Fruit fly (Drosophila melanogaster): ENCODE results near the gene Usp12-46.

Gene Usp12-46

dm6 chr3R:22780135-22780534 lies 29.4 kb downstream of the Usp12-46 start (continued):
- TF ChIP-seq caup (GFP tag; optimal IDR thresholded peaks at IDR 0.05; ENCODE audit: severe bottlenecking) (peak; percentile 24), zfh1 (GFP tag; IDR thresholded peaks at IDR 0.05) (no peak), Hsf (GFP tag; optimal IDR thresholded peaks at IDR 0.05) (no peak), CG2199 (GFP tag; IDR thresholded peaks at IDR 0.05) (0 out of 3 replicates have a peak, but pooled peaks have one; percentile 26), D (optimal IDR thresholded peaks at IDR 0.05) (no peak), D (GFP tag; optimal IDR thresholded peaks at IDR 0.05) (peak; percentile 28)

DNA sequence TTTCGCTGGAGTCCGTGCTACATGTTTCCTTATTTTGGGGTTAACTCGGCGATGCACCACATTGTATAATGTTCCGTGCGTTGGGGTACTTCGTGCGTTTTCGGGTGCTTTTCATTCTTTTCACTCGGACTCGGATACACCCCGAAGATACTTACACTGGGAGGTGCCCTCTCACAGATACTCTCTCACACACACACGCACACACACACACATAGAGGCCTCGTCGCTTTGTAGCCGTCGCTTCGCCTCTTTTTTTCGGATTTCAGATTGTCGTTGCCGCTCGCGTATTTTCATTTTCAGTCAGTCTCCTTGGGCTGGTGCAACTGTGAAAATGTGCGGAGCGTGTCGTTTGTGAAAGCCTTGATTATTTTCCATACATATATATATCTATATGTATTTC lies 30.7 kb downstream of the Usp12-46 start:
- TF ChIP-seq CG12236 (GFP tag; optimal IDR thresholded peaks at IDR 0.05) (no peak), wdn (GFP tag; IDR thresholded peaks at IDR 0.05) (no peak), nerfin-2 (GFP tag; IDR thresholded peaks at IDR 0.05; ENCODE audit: partially characterized antibody) (no peak), H15 (GFP tag; IDR thresholded peaks at IDR 0.05) (no peak), CG5245 (GFP tag; optimal IDR thresholded peaks at IDR 0.05) (no peak), ase (GFP tag; IDR thresholded peaks at IDR 0.05) (no peak), Sox100B (GFP tag; optimal IDR thresholded peaks at IDR 0.05) (no peak), CG16863 (GFP tag; optimal IDR thresholded peaks at IDR 0.05) (no peak), pho (GFP tag; optimal IDR thresholded peaks at IDR 0.05) (no peak), CG17385 (GFP tag; optimal IDR thresholded peaks at IDR 0.05) (peak; percentile 29), jing (GFP tag; optimal IDR thresholded peaks at IDR 0.05) (no peak), CG11456 (GFP tag; IDR thresholded peaks at IDR 0.05) (no peak), Dip2 (GFP tag; IDR thresholded peaks at IDR 0.05) (no peak), CG12219 (GFP tag; optimal IDR thresholded peaks at IDR 0.05) (peak; percentile 28), Nf-YB (GFP tag; optimal IDR thresholded peaks at IDR 0.05) (no peak), oc (tag; optimal IDR thresholded peaks at IDR 0.05) (no peak), CG12769 (tag; optimal IDR thresholded peaks at IDR 0.05) (peak; percentile 7), Deaf1 (tag; optimal IDR thresholded peaks at IDR 0.05) (peak; percentile 97), CG7271 (tag; optimal IDR thresholded peaks at IDR 0.05) (no peak), CG7357 (GFP tag; IDR thresholded peaks at IDR 0.05) (no peak), lbe (GFP tag; optimal IDR thresholded peaks at IDR 0.05) (peak; percentile 62), PHDP (tag; optimal IDR thresholded peaks at IDR 0.05) (peak; percentile 11), odd (GFP tag; optimal IDR thresholded peaks at IDR 0.05) (peak; percentile 14), CrebB (tag; optimal IDR thresholded peaks at IDR 0.05) (peak; percentile 11), CG2199 (GFP tag; IDR thresholded peaks at IDR 0.05) (0 out of 3 replicates have a peak, but pooled peaks have one; percentile 29), dan (GFP tag; IDR thresholded peaks at IDR 0.05) (no peak), nom (GFP tag; optimal IDR thresholded peaks at IDR 0.05) (peak; percentile 49), CG11696 (GFP tag; IDR thresholded peaks at IDR 0.05) (no peak), fd102C (GFP tag; optimal IDR thresholded peaks at IDR 0.05) (no peak), sna (GFP tag; IDR thresholded peaks at IDR 0.05; ENCODE audit: partially characterized antibody) (no peak), CG3065 (GFP tag; optimal IDR thresholded peaks at IDR 0.05) (no peak), CG12942 (GFP tag; optimal IDR thresholded peaks at IDR 0.05) (no peak), CG11695 (GFP tag; IDR thresholded peaks at IDR 0.05) (no peak), CG3726 (GFP tag; IDR thresholded peaks at IDR 0.05) (no peak), ara (GFP tag; IDR thresholded peaks at IDR 0.05) (no peak), CG13287 (GFP tag; IDR thresholded peaks at IDR 0.05; ENCODE audit: partially characterized antibody) (peak; percentile 9; the same call in 1 of the 2 replicates), Hand (GFP tag; optimal IDR thresholded peaks at IDR 0.05) (peak; percentile 34), trem (tag; optimal IDR thresholded peaks at IDR 0.05) (no peak), Opbp (GFP tag; IDR thresholded peaks at IDR 0.05; ENCODE audit: partially characterized antibody) (no peak), CG18011 (GFP tag; optimal IDR thresholded peaks at IDR 0.05) (no peak), Hr78 (GFP tag; optimal IDR thresholded peaks at IDR 0.05) (peak in 1 of 2 experiments; percentile 3), gcm (GFP tag; optimal IDR thresholded peaks at IDR 0.05) (peak; percentile 2), Asciz (GFP tag; optimal IDR thresholded peaks at IDR 0.05) (no peak), hb (GFP tag; IDR thresholded peaks at IDR 0.05; ENCODE audit: partially characterized antibody) (no peak)

Measured in whole organism, embryonic.